Fruit fly (Drosophila melanogaster): ENCODE data around the gene CG5888.

DNA sequence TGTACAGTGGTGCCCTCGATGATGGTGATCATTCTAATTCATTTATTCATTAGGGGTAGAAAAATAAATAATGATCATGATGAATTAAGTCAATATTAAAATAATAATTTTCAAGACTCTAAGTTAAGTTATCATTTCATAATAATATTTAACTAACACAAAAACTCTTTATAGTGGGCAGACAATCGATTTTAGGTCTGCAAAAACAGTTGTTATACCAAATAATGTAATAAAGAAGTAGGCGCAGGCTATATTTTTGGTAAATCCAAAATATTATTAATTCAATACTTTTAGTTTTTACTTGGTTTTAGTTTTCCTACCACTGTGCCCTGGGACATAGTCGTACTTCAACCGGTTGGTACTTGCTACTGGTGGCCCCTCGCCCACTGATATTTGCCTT lies 12.6 kb downstream of the CG5888 start:
- TF ChIP-seq ttk (optimal IDR thresholded peaks at IDR 0.05), result no peak
- no peak for TF ChIP-seq Myc (optimal IDR thresholded peaks at IDR 0.05)
- TF ChIP-seq h (optimal IDR thresholded peaks at IDR 0.05), result no peak
- no peak for TF ChIP-seq psq (optimal IDR thresholded peaks at IDR 0.05)
